Fruit fly (Drosophila melanogaster) whole organism, embryonic: Measurements from ENCODE around the gene Lsp1alpha.

Source experiments
- Antp ChIP-seq: fragments of 200-800 bp; sonication (Bioruptor generic); optimal IDR thresholded peaks from 3 replicates; lab custom pipeline; 2016; ENCODE audit warnings: missing biosample characterization, missing genetic modification characterization
- Atf3 ChIP-seq: fragments of 200-800 bp; sonication (Bioruptor generic); optimal IDR thresholded peaks from 3 replicates; lab custom pipeline; 2016; ENCODE audit warnings: missing biosample characterization, missing genetic modification characterization
- CG10431 ChIP-seq: fragments of 200-800 bp; sonication (Bioruptor generic); optimal IDR thresholded peaks from 3 replicates; lab custom pipeline; 2018; ENCODE audit warnings: missing biosample characterization, mild to moderate bottlenecking, missing genetic modification characterization
- CG12769 ChIP-seq: fragments of 200-800 bp; sonication (Bioruptor generic); optimal IDR thresholded peaks from 2 replicates; lab custom pipeline; 2019; ENCODE audit warnings: missing biosample characterization, mild to moderate bottlenecking, missing genetic modification characterization, moderate library complexity
- CG15601 ChIP-seq: fragments of 200-800 bp; sonication (Bioruptor generic); optimal IDR thresholded peaks from 3 replicates; lab custom pipeline; 2019; ENCODE audit warnings: missing biosample characterization, mild to moderate bottlenecking, missing genetic modification characterization, moderate library complexity
- CG17802 ChIP-seq: fragments of 200-800 bp; sonication (Bioruptor generic); optimal IDR thresholded peaks from 2 replicates; lab custom pipeline; 2018; ENCODE audit warnings: missing biosample characterization, mild to moderate bottlenecking, missing genetic modification characterization, moderate library complexity
- CG1832 ChIP-seq: fragments of 200-800 bp; sonication (Bioruptor generic); optimal IDR thresholded peaks from 2 replicates; lab custom pipeline; 2017; ENCODE audit warnings: missing biosample characterization, mild to moderate bottlenecking, missing genetic modification characterization, inconsistent platforms
- CG2120 ChIP-seq: fragments of 200-800 bp; sonication (Bioruptor generic); optimal IDR thresholded peaks from 3 replicates; lab custom pipeline; 2016; ENCODE audit warnings: missing biosample characterization, missing genetic modification characterization
- CG2889 ChIP-seq: fragments of 200-800 bp; sonication (Bioruptor generic); IDR thresholded peaks from 3 replicates; pipeline ENCODE4 v1.3.6; 2022; ENCODE audit warnings: missing biosample characterization, missing genetic modification characterization
- CG32772 ChIP-seq: fragments of 200-800 bp; sonication (Bioruptor generic); IDR thresholded peaks from 2 replicates; pipeline ENCODE4 v1.3.6; 2022; ENCODE audit warnings: missing biosample characterization, missing genetic modification characterization
- CG4404 ChIP-seq: fragments of 200-800 bp; sonication (Bioruptor generic); IDR thresholded peaks from 2 replicates; pipeline ENCODE4 v1.3.6; 2022; ENCODE audit warnings: missing biosample characterization, missing genetic modification characterization
- CG7786 ChIP-seq: fragments of 200-800 bp; sonication (Bioruptor generic); optimal IDR thresholded peaks from 2 replicates; lab custom pipeline; 2016; ENCODE audit warnings: missing biosample characterization, missing genetic modification characterization
- CG7987 ChIP-seq: fragments of 200-800 bp; sonication (Bioruptor generic); optimal IDR thresholded peaks from 2 replicates; lab custom pipeline; 2018; ENCODE audit warnings: missing biosample characterization, mild to moderate bottlenecking, missing genetic modification characterization, moderate library complexity
- CG8765 ChIP-seq: fragments of 200-800 bp; sonication (Bioruptor generic); IDR thresholded peaks from 2 replicates; pipeline ENCODE4 v1.3.6; 2022; ENCODE audit warnings: missing biosample characterization, missing genetic modification characterization
- CG9609 ChIP-seq: fragments of 200-800 bp; sonication (Bioruptor generic); optimal IDR thresholded peaks from 3 replicates; lab custom pipeline; 2016; ENCODE audit warnings: missing biosample characterization, missing genetic modification characterization
- CG9797 ChIP-seq: fragments of 200-800 bp; sonication (Bioruptor generic); optimal IDR thresholded peaks from 3 replicates; lab custom pipeline; 2018; ENCODE audit warnings: missing biosample characterization, mild to moderate bottlenecking, missing genetic modification characterization
- D ChIP-seq, 2 experiments: fragments of 200-800 bp in 1 of 2; fragments of >200 bp in 1 of 2; sonication (Bioruptor generic) in 1 of 2; optimal IDR thresholded peaks; 2 replicates in 1 of 2; 3 replicates in 1 of 2; lab custom pipeline; 2017; ENCODE audit warnings: mild to moderate bottlenecking in 1 of 2, missing biosample characterization in 1 of 2, missing genetic modification characterization in 1 of 2, missing genetic modification reagents in 1 of 2
- Dp ChIP-seq: fragments of 200-800 bp; sonication (Bioruptor generic); optimal IDR thresholded peaks from 2 replicates; lab custom pipeline; 2018; ENCODE audit warnings: missing biosample characterization, mild to moderate bottlenecking, missing genetic modification characterization, moderate library complexity
- Dref ChIP-seq: fragments of 200-800 bp; sonication (Bioruptor generic); IDR thresholded peaks from 2 replicates; pipeline ENCODE4 v1.3.6; 2022; ENCODE audit warnings: missing biosample characterization, missing genetic modification characterization
- Fer2 ChIP-seq: fragments of 200-800 bp; sonication (Bioruptor generic); optimal IDR thresholded peaks from 2 replicates; lab custom pipeline; 2018; ENCODE audit warnings: missing biosample characterization, mild to moderate bottlenecking, missing genetic modification characterization, moderate library complexity
- GATAe ChIP-seq: fragments of 200-800 bp; sonication (Bioruptor generic); conservative IDR thresholded peaks from 2 replicates; pipeline ENCODE4 v1.3.6; 2022; ENCODE audit warnings: missing biosample characterization, missing genetic modification characterization
- Gug ChIP-seq: fragments of 200-800 bp; sonication (Bioruptor generic); IDR thresholded peaks from 4 replicates; pipeline ENCODE4 v1.3.6; 2022; ENCODE audit warnings: missing biosample characterization, missing genetic modification characterization
- Hr39 ChIP-seq: fragments of >200 bp; optimal IDR thresholded peaks from 2 replicates; lab custom pipeline; 2017
- Kr ChIP-seq: fragments of 200-800 bp; sonication (Bioruptor generic); optimal IDR thresholded peaks from 2 replicates; lab custom pipeline; 2017; ENCODE audit warnings: missing biosample characterization, mild to moderate bottlenecking, missing genetic modification characterization
- Mad ChIP-seq: fragments of 200-800 bp; sonication (Bioruptor generic); optimal IDR thresholded peaks from 2 replicates; lab custom pipeline; 2016; ENCODE audit warnings: missing biosample characterization, missing genetic modification characterization
- Max ChIP-seq: fragments of 200-800 bp; sonication (Bioruptor generic); optimal IDR thresholded peaks from 2 replicates; lab custom pipeline; 2016; ENCODE audit warnings: missing biosample characterization, mild to moderate bottlenecking, missing genetic modification characterization
- NK7.1 ChIP-seq: fragments of 200-800 bp; sonication (Bioruptor generic); optimal IDR thresholded peaks from 3 replicates; lab custom pipeline; 2016; ENCODE audit warnings: missing biosample characterization, missing genetic modification characterization
- NfI ChIP-seq: fragments of 200-800 bp; sonication (Bioruptor generic); optimal IDR thresholded peaks from 3 replicates; lab custom pipeline; 2018; ENCODE audit warnings: missing biosample characterization, mild to moderate bottlenecking, missing genetic modification characterization, moderate library complexity
- Pdp1 ChIP-seq, 2 experiments: fragments of 200-800 bp; sonication (Bioruptor generic); optimal IDR thresholded peaks; 3 replicates each; lab custom pipeline; 2016; ENCODE audit warnings: missing biosample characterization in 2 of 2, missing genetic modification characterization in 2 of 2, mild to moderate bottlenecking in 1 of 2, moderate library complexity in 1 of 2
- Rx ChIP-seq: fragments of 200-800 bp; sonication (Bioruptor generic); IDR thresholded peaks from 2 replicates; pipeline ENCODE4 v1.3.6; 2022; ENCODE audit warnings: missing biosample characterization, missing genetic modification characterization
- Trl ChIP-seq, 3 experiments: fragments of >200 bp in 2 of 3; fragments of 200-800 bp in 1 of 3; sonication (Bioruptor generic) in 1 of 3; optimal IDR thresholded peaks; 2 replicates in 1 of 3; 3 replicates in 2 of 3; lab custom pipeline; 2016 to 2017; ENCODE audit warnings: missing biosample characterization in 1 of 3, missing genetic modification characterization in 1 of 3
- ase ChIP-seq: fragments of 200-800 bp; sonication (Bioruptor generic); IDR thresholded peaks from 3 replicates; pipeline ENCODE4 v1.3.6; 2022; ENCODE audit warnings: missing biosample characterization, missing genetic modification characterization
- bcd ChIP-seq: fragments of 200-800 bp; sonication (Bioruptor generic); optimal IDR thresholded peaks from 2 replicates; lab custom pipeline; 2017; ENCODE audit warnings: missing biosample characterization, mild to moderate bottlenecking, missing genetic modification characterization
- chif ChIP-seq, 2 experiments: fragments of 200-800 bp; sonication (Bioruptor generic); optimal IDR thresholded peaks; 3 replicates each; lab custom pipeline; 2016; ENCODE audit warnings: missing biosample characterization in 2 of 2, missing genetic modification characterization in 2 of 2
- chm ChIP-seq: fragments of 200-800 bp; sonication (Bioruptor generic); IDR thresholded peaks from 2 replicates; pipeline ENCODE4 v1.3.6; 2022; ENCODE audit warnings: missing biosample characterization, missing genetic modification characterization
- da ChIP-seq: fragments of 200-800 bp; sonication (Bioruptor generic); optimal IDR thresholded peaks from 2 replicates; lab custom pipeline; 2016; ENCODE audit warnings: missing biosample characterization, missing genetic modification characterization
- emc ChIP-seq: fragments of 200-800 bp; sonication (Bioruptor generic); optimal IDR thresholded peaks from 2 replicates; lab custom pipeline; 2016; ENCODE audit warnings: missing biosample characterization, missing genetic modification characterization
- eyg ChIP-seq: fragments of 200-800 bp; sonication (Bioruptor generic); optimal IDR thresholded peaks from 3 replicates; lab custom pipeline; 2016; ENCODE audit warnings: missing biosample characterization, missing genetic modification characterization
- ftz-f1 ChIP-seq: fragments of 200-800 bp; sonication (Bioruptor generic); optimal IDR thresholded peaks from 2 replicates; lab custom pipeline; 2016; ENCODE audit warnings: missing biosample characterization, missing genetic modification characterization
- kah ChIP-seq: fragments of 200-800 bp; sonication (Bioruptor generic); optimal IDR thresholded peaks from 2 replicates; lab custom pipeline; 2018; ENCODE audit warnings: missing biosample characterization, mild to moderate bottlenecking, missing genetic modification characterization
- lbe ChIP-seq: fragments of 200-800 bp; sonication (Bioruptor generic); optimal IDR thresholded peaks from 2 replicates; lab custom pipeline; 2016; ENCODE audit warnings: missing biosample characterization, mild to moderate bottlenecking, missing genetic modification characterization
- p53 ChIP-seq: fragments of 200-800 bp; sonication (Bioruptor generic); optimal IDR thresholded peaks from 2 replicates; lab custom pipeline; 2016; ENCODE audit warnings: missing biosample characterization, missing genetic modification characterization
- prd ChIP-seq, 3 experiments: fragments of >200 bp in 2 of 3; fragments of 200-800 bp in 1 of 3; sonication (Bioruptor generic) in 1 of 3; optimal IDR thresholded peaks in 2 of 3; IDR thresholded peaks in 1 of 3; 2 replicates in 2 of 3; 3 replicates in 1 of 3; pipeline versions ENCODE4 v1.3.6 to Lab custom; 2017 to 2022; ENCODE audit warnings: missing biosample characterization in 1 of 3, missing genetic modification characterization in 1 of 3
- sqz ChIP-seq: fragments of 200-800 bp; sonication (Bioruptor generic); optimal IDR thresholded peaks from 3 replicates; lab custom pipeline; 2018; ENCODE audit warnings: missing biosample characterization, mild to moderate bottlenecking, missing genetic modification characterization
- sr ChIP-seq: fragments of 200-800 bp; sonication (Bioruptor generic); IDR thresholded peaks from 3 replicates; pipeline ENCODE4 v1.3.6; 2022; ENCODE audit warnings: missing biosample characterization, missing genetic modification characterization
- tin ChIP-seq: fragments of 200-800 bp; sonication (Bioruptor generic); optimal IDR thresholded peaks from 3 replicates; lab custom pipeline; 2016; ENCODE audit warnings: missing biosample characterization, missing genetic modification characterization
- tll ChIP-seq, 2 experiments: fragments of 200-800 bp in 1 of 2; fragments of >200 bp in 1 of 2; sonication (Bioruptor generic) in 1 of 2; optimal IDR thresholded peaks; 2 replicates each; lab custom pipeline; 2017 to 2019; ENCODE audit warnings: missing biosample characterization in 2 of 2, missing genetic modification characterization in 2 of 2, mild to moderate bottlenecking in 1 of 2, moderate library complexity in 1 of 2
- tx ChIP-seq: fragments of 200-800 bp; sonication (Bioruptor generic); optimal IDR thresholded peaks from 2 replicates; lab custom pipeline; 2016; ENCODE audit warnings: missing biosample characterization, missing genetic modification characterization
- vnd ChIP-seq: fragments of 200-800 bp; sonication (Bioruptor generic); IDR thresholded peaks from 3 replicates; pipeline ENCODE4 v1.3.6; 2022; ENCODE audit warnings: missing biosample characterization, missing genetic modification characterization; ENCODE audit not compliant: partially characterized antibody
- zfh1 ChIP-seq: fragments of 200-800 bp; sonication (Bioruptor generic); IDR thresholded peaks from 3 replicates; pipeline ENCODE4 v1.3.6; 2022; ENCODE audit warnings: missing biosample characterization, missing genetic modification characterization
- zfh2 ChIP-seq: fragments of 200-800 bp; sonication (Bioruptor generic); optimal IDR thresholded peaks from 2 replicates; lab custom pipeline; 2016; ENCODE audit warnings: missing biosample characterization, missing genetic modification characterization

Lsp1alpha gene

dm6 chrX:12454358-12454757, 35.7 kb upstream of the Lsp1alpha start, which contains the start of gene CG15927 (continued):
- no peak for TF ChIP-seq lbe (GFP tag; lab: Kevin White, UChicago)
- no peak for TF ChIP-seq chif (GFP tag; optimal IDR thresholded peaks at IDR 0.05; lab: Kevin White, UChicago)
- no peak for TF ChIP-seq CG32772
- peak in 1 of 2 experiments; percentile 58 for TF ChIP-seq Pdp1 (GFP tag; optimal IDR thresholded peaks at IDR 0.05; lab: Kevin White, UChicago)
- TF ChIP-seq vnd (GFP tag; lab: Robert Waterston, UW), result no peak
- no peak for TF ChIP-seq CG9797 (GFP tag; lab: Kevin White, UChicago)
- no peak for TF ChIP-seq sr (GFP tag; lab: Robert Waterston, UW)
- TF ChIP-seq Antp, result no peak
- TF ChIP-seq CG15601, result peak; percentile 79
- TF ChIP-seq eyg (GFP tag; lab: Kevin White, UChicago), result no peak
- TF ChIP-seq kah (GFP tag; lab: Kevin White, UChicago), result no peak
- TF ChIP-seq Kr (GFP tag; lab: Kevin White, UChicago), result no peak
- TF ChIP-seq Hr39 (lab: Kevin White, UChicago), result no peak
- TF ChIP-seq Mad (GFP tag; lab: Kevin White, UChicago), result no peak
- TF ChIP-seq tin (GFP tag; lab: Kevin White, UChicago), result peak; percentile 43
- TF ChIP-seq prd (optimal IDR thresholded peaks at IDR 0.05; lab: Kevin White, UChicago), result no peak
- TF ChIP-seq prd (GFP tag; IDR thresholded peaks at IDR 0.05; lab: Robert Waterston, UW), result no peak
- TF ChIP-seq bcd, result no peak
- no peak for TF ChIP-seq zfh2
- TF ChIP-seq CG12769, result peak; percentile 28
- no peak; the same call in 1 of the 2 replicates for TF ChIP-seq CG4404
- TF ChIP-seq D (optimal IDR thresholded peaks at IDR 0.05; lab: Kevin White, UChicago), result no peak
- TF ChIP-seq D (GFP tag; optimal IDR thresholded peaks at IDR 0.05; lab: Kevin White, UChicago), result peak; percentile 50
- TF ChIP-seq Atf3 (GFP tag; lab: Kevin White, UChicago), result no peak
- peak; percentile 4 for TF ChIP-seq Max (GFP tag; lab: Kevin White, UChicago)
- no peak for TF ChIP-seq tx (GFP tag; lab: Kevin White, UChicago)
- no peak for TF ChIP-seq CG1832 (GFP tag; lab: Kevin White, UChicago)
- no peak for TF ChIP-seq NK7.1
- no peak; the same call in 2 of the 3 replicates for TF ChIP-seq CG2889 (GFP tag; lab: Robert Waterston, UW)
- peak; percentile 74 for TF ChIP-seq chm
- peak; percentile 72 for TF ChIP-seq zfh1
- TF ChIP-seq Dp (GFP tag; lab: Kevin White, UChicago), result no peak
- TF ChIP-seq CG7786 (GFP tag; lab: Kevin White, UChicago), result no peak
- TF ChIP-seq ftz-f1 (GFP tag; lab: Kevin White, UChicago), result no peak
- TF ChIP-seq da, result no peak
- TF ChIP-seq Dref (GFP tag; lab: Robert Waterston, UW), result no peak
- no peak for TF ChIP-seq Rx (GFP tag; lab: Robert Waterston, UW)
- peak; percentile 10 for TF ChIP-seq NfI (GFP tag; lab: Kevin White, UChicago)
- TF ChIP-seq CG10431 (GFP tag; lab: Kevin White, UChicago), result no peak
- TF ChIP-seq sqz (GFP tag; lab: Kevin White, UChicago), result no peak
- peak; percentile 6 for TF ChIP-seq CG2120 (GFP tag; lab: Kevin White, UChicago)
- TF ChIP-seq CG17802 (tag; lab: Kevin White, UChicago), result peak; percentile 15
- no peak for TF ChIP-seq tll (GFP tag; optimal IDR thresholded peaks at IDR 0.05; lab: Kevin White, UChicago)
- no peak for TF ChIP-seq Trl (optimal IDR thresholded peaks at IDR 0.05; lab: Kevin White, UChicago)
- peak; percentile 23 for TF ChIP-seq Trl (GFP tag; optimal IDR thresholded peaks at IDR 0.05; lab: Kevin White, UChicago)
- no peak for TF ChIP-seq CG9609 (GFP tag; lab: Kevin White, UChicago)
- no peak for TF ChIP-seq p53 (GFP tag; lab: Kevin White, UChicago)
- TF ChIP-seq CG7987, result no peak
- no peak for TF ChIP-seq GATAe
- no peak for TF ChIP-seq ase (GFP tag; lab: Robert Waterston, UW)
- no peak for TF ChIP-seq Gug (GFP tag; lab: Robert Waterston, UW)
- TF ChIP-seq CG8765 (GFP tag; lab: Robert Waterston, UW), result no peak
- TF ChIP-seq Fer2 (tag; lab: Kevin White, UChicago), result no peak
- no peak for TF ChIP-seq emc
